Fruit fly (Drosophila melanogaster) whole organism, embryonic: ENCODE data around the gene peb.

Experiments
- Abd-B ChIP-seq: fragments of 200-800 bp; sonication (Bioruptor generic); optimal IDR thresholded peaks from 2 replicates; lab custom pipeline; 2018; ENCODE audit warnings: missing biosample characterization, mild to moderate bottlenecking, missing genetic modification characterization, moderate library complexity
- Blimp-1 ChIP-seq: fragments of 200-800 bp; sonication (Bioruptor generic); optimal IDR thresholded peaks from 3 replicates; lab custom pipeline; 2018; ENCODE audit warnings: missing biosample characterization, missing genetic modification characterization, mild to moderate bottlenecking, moderate library complexity, missing genetic modification reagents
- CG13624 ChIP-seq: fragments of 200-800 bp; sonication (Bioruptor generic); optimal IDR thresholded peaks from 2 replicates; lab custom pipeline; 2016; ENCODE audit warnings: missing biosample characterization, missing genetic modification characterization
- CG13894 ChIP-seq: fragments of 200-800 bp; sonication (Bioruptor generic); optimal IDR thresholded peaks from 3 replicates; lab custom pipeline; 2018; ENCODE audit warnings: missing biosample characterization, mild to moderate bottlenecking, missing genetic modification characterization, moderate library complexity
- CG15479 ChIP-seq: fragments of 200-800 bp; sonication (Bioruptor generic); optimal IDR thresholded peaks from 3 replicates; lab custom pipeline; 2019; ENCODE audit warnings: missing biosample characterization, mild to moderate bottlenecking, missing genetic modification characterization, moderate library complexity
- CG17802 ChIP-seq: fragments of 200-800 bp; sonication (Bioruptor generic); optimal IDR thresholded peaks from 2 replicates; lab custom pipeline; 2018; ENCODE audit warnings: missing biosample characterization, mild to moderate bottlenecking, missing genetic modification characterization, moderate library complexity
- CG18011 ChIP-seq: fragments of 200-800 bp; sonication (Bioruptor generic); optimal IDR thresholded peaks from 2 replicates; lab custom pipeline; 2017; ENCODE audit warnings: missing biosample characterization, missing genetic modification characterization, mild to moderate bottlenecking, moderate library complexity, missing genotype
- CG30431 ChIP-seq: fragments of 200-800 bp; sonication (Bioruptor generic); optimal IDR thresholded peaks from 2 replicates; lab custom pipeline; 2017; ENCODE audit warnings: missing biosample characterization, missing genetic modification characterization
- CG31365 ChIP-seq: fragments of 200-800 bp; sonication (Bioruptor generic); optimal IDR thresholded peaks from 2 replicates; lab custom pipeline; 2018; ENCODE audit warnings: missing biosample characterization, mild to moderate bottlenecking, missing genetic modification characterization
- CG32532 ChIP-seq: fragments of 200-800 bp; sonication (Bioruptor generic); IDR thresholded peaks from 2 replicates; pipeline ENCODE4 v1.3.6; 2022; ENCODE audit warnings: missing biosample characterization, missing genetic modification characterization
- CG3726 ChIP-seq: fragments of 200-800 bp; sonication (Bioruptor generic); IDR thresholded peaks from 3 replicates; pipeline ENCODE4, ENCODE4 v1.3.6; 2022; ENCODE audit warnings: missing biosample characterization, missing genetic modification characterization
- CG3838 ChIP-seq: fragments of 200-800 bp; sonication (Bioruptor generic); optimal IDR thresholded peaks from 3 replicates; lab custom pipeline; 2016; ENCODE audit warnings: missing biosample characterization, missing genetic modification characterization
- CG42726 ChIP-seq: fragments of 200-800 bp; sonication (Bioruptor generic); IDR thresholded peaks from 2 replicates; pipeline ENCODE4 v1.3.6; 2022; ENCODE audit warnings: missing biosample characterization, missing genetic modification characterization; ENCODE audit not compliant: partially characterized antibody
- CG4617 ChIP-seq: fragments of 200-800 bp; sonication (Bioruptor generic); optimal IDR thresholded peaks from 3 replicates; lab custom pipeline; 2016; ENCODE audit warnings: missing biosample characterization, missing genetic modification characterization, borderline replicate concordance
- CG4730 ChIP-seq: fragments of 200-800 bp; sonication (Bioruptor generic); IDR thresholded peaks from 2 replicates; pipeline ENCODE4 v1.3.6; 2022; ENCODE audit warnings: missing biosample characterization, missing genetic modification characterization
- CG5180 ChIP-seq: fragments of 200-800 bp; sonication (Bioruptor generic); optimal IDR thresholded peaks from 3 replicates; lab custom pipeline; 2017; ENCODE audit warnings: missing biosample characterization, missing genetic modification characterization, mild to moderate bottlenecking, moderate library complexity, missing genetic modification reagents
- CG6854 ChIP-seq: fragments of 200-800 bp; sonication (Bioruptor generic); optimal IDR thresholded peaks from 3 replicates; lab custom pipeline; 2017; ENCODE audit warnings: missing biosample characterization, mild to moderate bottlenecking, missing genetic modification characterization
- CG7357 ChIP-seq: fragments of 200-800 bp; sonication (Bioruptor generic); IDR thresholded peaks from 3 replicates; pipeline ENCODE4 v1.3.6; 2022; ENCODE audit warnings: missing biosample characterization, missing genetic modification characterization
- CG8281 ChIP-seq: fragments of 200-800 bp; sonication (Bioruptor generic); optimal IDR thresholded peaks from 2 replicates; lab custom pipeline; 2018; ENCODE audit warnings: missing biosample characterization, mild to moderate bottlenecking, missing genetic modification characterization, moderate library complexity
- D19B ChIP-seq: fragments of 200-800 bp; sonication (Bioruptor generic); optimal IDR thresholded peaks from 2 replicates; lab custom pipeline; 2017; ENCODE audit warnings: missing biosample characterization, mild to moderate bottlenecking, missing genetic modification characterization
- Dfd ChIP-seq, 2 experiments: fragments of >200 bp; optimal IDR thresholded peaks; 2 replicates each; lab custom pipeline; 2017; ENCODE audit warnings: missing biosample characterization in 2 of 2, missing genetic modification characterization in 2 of 2
- Ets65A ChIP-seq: fragments of 200-800 bp; sonication (Bioruptor generic); peaks from one replicate; lab custom pipeline; 2016; ENCODE audit warnings: missing biosample characterization, missing genetic modification characterization
- HLHmδ ChIP-seq: fragments of 200-800 bp; sonication (Bioruptor generic); optimal IDR thresholded peaks from 2 replicates; lab custom pipeline; 2018; ENCODE audit warnings: missing biosample characterization, mild to moderate bottlenecking, missing genetic modification characterization, moderate library complexity
- HmgZ ChIP-seq: fragments of 200-800 bp; sonication (Bioruptor generic); optimal IDR thresholded peaks from 2 replicates; lab custom pipeline; 2018; ENCODE audit warnings: missing biosample characterization, mild to moderate bottlenecking, missing genetic modification characterization
- Hmr ChIP-seq: fragments of 200-800 bp; sonication (Bioruptor generic); optimal IDR thresholded peaks from 3 replicates; lab custom pipeline; 2017; ENCODE audit warnings: mild to moderate bottlenecking, missing biosample characterization, missing genetic modification reagents, missing genetic modification characterization
- Lhr ChIP-seq: fragments of 200-800 bp; sonication (Bioruptor generic); optimal IDR thresholded peaks from 3 replicates; lab custom pipeline; 2017; ENCODE audit warnings: mild to moderate bottlenecking, missing biosample characterization, missing genetic modification reagents, missing genetic modification characterization
- NC2α ChIP-seq: fragments of 200-800 bp; sonication (Bioruptor generic); optimal IDR thresholded peaks from 2 replicates; lab custom pipeline; 2016; ENCODE audit warnings: missing biosample characterization, missing genetic modification characterization
- Neu2 ChIP-seq: fragments of 200-800 bp; sonication (Bioruptor generic); optimal IDR thresholded peaks from 3 replicates; lab custom pipeline; 2016; ENCODE audit warnings: missing biosample characterization, missing genetic modification characterization, borderline replicate concordance
- Pdp1 ChIP-seq, 2 experiments: fragments of 200-800 bp; sonication (Bioruptor generic); optimal IDR thresholded peaks; 3 replicates each; lab custom pipeline; 2016; ENCODE audit warnings: missing biosample characterization in 2 of 2, missing genetic modification characterization in 2 of 2, mild to moderate bottlenecking in 1 of 2, moderate library complexity in 1 of 2
- ab ChIP-seq: fragments of 200-800 bp; sonication (Bioruptor generic); optimal IDR thresholded peaks from 2 replicates; lab custom pipeline; 2016; ENCODE audit warnings: missing biosample characterization, missing genetic modification characterization
- ap ChIP-seq: fragments of 200-800 bp; sonication (Bioruptor generic); IDR thresholded peaks from 2 replicates; pipeline ENCODE4 v1.3.6; 2022; ENCODE audit warnings: missing biosample characterization, missing genetic modification characterization
- az2 ChIP-seq: fragments of 200-800 bp; sonication (Bioruptor generic); optimal IDR thresholded peaks from 3 replicates; lab custom pipeline; 2016; ENCODE audit warnings: missing biosample characterization, missing genetic modification characterization
- ewg ChIP-seq: fragments of 200-800 bp; sonication (Bioruptor generic); optimal IDR thresholded peaks from 3 replicates; lab custom pipeline; 2017; ENCODE audit warnings: mild to moderate bottlenecking, missing biosample characterization, missing genetic modification reagents, missing genetic modification characterization
- fu2 ChIP-seq: fragments of 200-800 bp; sonication (Bioruptor generic); optimal IDR thresholded peaks from 2 replicates; lab custom pipeline; 2016; ENCODE audit warnings: missing biosample characterization, missing genetic modification characterization
- gcm2 ChIP-seq: fragments of 200-800 bp; sonication (Bioruptor generic); optimal IDR thresholded peaks from 2 replicates; lab custom pipeline; 2016; ENCODE audit warnings: missing biosample characterization, missing genetic modification characterization
- gsb ChIP-seq: fragments of 200-800 bp; sonication (Bioruptor generic); IDR thresholded peaks from 2 replicates; pipeline ENCODE4 v1.3.6; 2022; ENCODE audit warnings: missing biosample characterization, missing genetic modification characterization
- h ChIP-seq: fragments of >200 bp; optimal IDR thresholded peaks from 2 replicates; lab custom pipeline; 2017
- jing ChIP-seq: fragments of 200-800 bp; sonication (Bioruptor generic); optimal IDR thresholded peaks from 2 replicates; lab custom pipeline; 2018; ENCODE audit warnings: missing biosample characterization, mild to moderate bottlenecking, missing genetic modification characterization
- kay ChIP-seq: fragments of 200-800 bp; sonication (Bioruptor generic); optimal IDR thresholded peaks from 2 replicates; lab custom pipeline; 2016; ENCODE audit warnings: missing biosample characterization, missing genetic modification characterization
- knrl ChIP-seq: fragments of 200-800 bp; sonication (Bioruptor generic); IDR thresholded peaks from 3 replicates; pipeline ENCODE4 v1.3.6; 2022; ENCODE audit warnings: missing biosample characterization, missing genetic modification characterization; ENCODE audit not compliant: partially characterized antibody
- lov ChIP-seq, 2 experiments: fragments of 200-800 bp in 1 of 2; fragments of >200 bp in 1 of 2; sonication (Bioruptor generic) in 1 of 2; IDR thresholded peaks in 1 of 2; optimal IDR thresholded peaks in 1 of 2; 2 replicates in 1 of 2; 3 replicates in 1 of 2; pipeline versions ENCODE4 v1.3.6 to Lab custom; 2017 to 2022; ENCODE audit warnings: missing biosample characterization in 1 of 2, missing genetic modification characterization in 1 of 2
- nerfin-1 ChIP-seq: fragments of 200-800 bp; sonication (Bioruptor generic); optimal IDR thresholded peaks from 3 replicates; lab custom pipeline; 2019; ENCODE audit warnings: missing biosample characterization, mild to moderate bottlenecking, missing genetic modification characterization, moderate library complexity
- org-1 ChIP-seq: fragments of 200-800 bp; sonication (Bioruptor generic); optimal IDR thresholded peaks from 2 replicates; lab custom pipeline; 2017; ENCODE audit warnings: missing biosample characterization, missing genetic modification characterization
- peb ChIP-seq: fragments of 200-800 bp; sonication (Bioruptor generic); IDR thresholded peaks from 2 replicates; pipeline ENCODE4 v1.3.6; 2022; ENCODE audit warnings: missing biosample characterization, missing genetic modification characterization
- pho ChIP-seq: fragments of 200-800 bp; sonication (Bioruptor generic); optimal IDR thresholded peaks from 2 replicates; lab custom pipeline; 2016; ENCODE audit warnings: missing biosample characterization, missing genetic modification characterization
- psq ChIP-seq: fragments of 200-800 bp; sonication (Bioruptor generic); optimal IDR thresholded peaks from 2 replicates; lab custom pipeline; 2017; ENCODE audit warnings: missing biosample characterization, missing genetic modification characterization
- stc ChIP-seq: fragments of 200-800 bp; sonication (Bioruptor generic); IDR thresholded peaks from 2 replicates; pipeline ENCODE4 v1.3.6; 2022; ENCODE audit warnings: missing biosample characterization, missing genetic modification characterization
- sug ChIP-seq: fragments of 200-800 bp; optimal IDR thresholded peaks from 2 replicates; lab custom pipeline; 2019; ENCODE audit warnings: missing biosample characterization, mild to moderate bottlenecking, missing genetic modification characterization, moderate library complexity
- trh ChIP-seq: fragments of 200-800 bp; sonication (Bioruptor generic); optimal IDR thresholded peaks from 2 replicates; lab custom pipeline; 2016; ENCODE audit warnings: missing biosample characterization, missing genetic modification characterization
- vfl ChIP-seq: fragments of 200-800 bp; sonication (Bioruptor generic); optimal IDR thresholded peaks from 2 replicates; lab custom pipeline; 2016; ENCODE audit warnings: missing biosample characterization, missing genetic modification characterization
- zen2 ChIP-seq: fragments of 200-800 bp; sonication (Bioruptor generic); IDR thresholded peaks from 3 replicates; pipeline ENCODE4 v1.3.6; 2022; ENCODE audit warnings: missing biosample characterization, missing genetic modification characterization; ENCODE audit not compliant: partially characterized antibody

The peb gene

DNA sequence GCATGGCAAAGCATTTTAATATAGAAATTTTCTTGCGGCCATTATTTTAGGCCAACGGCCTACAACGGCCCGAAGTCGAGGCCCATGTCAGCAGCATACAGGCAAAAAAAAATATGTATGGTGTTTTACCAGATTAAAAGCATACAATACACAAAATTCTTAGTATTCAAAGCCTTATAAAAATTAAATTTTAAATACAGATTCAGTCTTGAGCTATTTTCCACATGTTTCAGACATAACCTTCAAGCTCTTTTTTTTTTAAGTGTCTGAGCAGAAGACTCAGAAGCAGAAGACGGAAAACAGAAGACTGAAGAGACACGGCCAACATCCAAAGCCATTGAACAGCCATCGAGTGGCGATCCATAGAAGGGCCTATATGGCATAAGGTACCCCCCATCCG, 35.6 kb upstream of the peb start (continued):
- TF ChIP-seq lov (optimal IDR thresholded peaks at IDR 0.05; lab: Kevin White, UChicago) (no peak), lov (GFP tag; IDR thresholded peaks at IDR 0.05; lab: Robert Waterston, UW) (no peak), CG7357 (no peak), stc (GFP tag; lab: Robert Waterston, UW) (0 out of 2 replicates have a peak, but pooled peaks have one; percentile 5), peb (0 out of 2 replicates have a peak, but pooled peaks have one; percentile 13), Pdp1 (GFP tag; optimal IDR thresholded peaks at IDR 0.05; lab: Kevin White, UChicago) (peak; percentile 10 to 21), CG13624 (GFP tag; lab: Kevin White, UChicago) (no peak), Dfd (GFP tag; optimal IDR thresholded peaks at IDR 0.05; lab: Kevin White, UChicago) (no peak), CG32532 (GFP tag; lab: Robert Waterston, UW) (no peak), HmgZ (tag; lab: Kevin White, UChicago) (no peak), gcm2 (GFP tag; lab: Kevin White, UChicago) (no peak), az2 (peak; percentile 35), Hmr (no peak), Ets65A (GFP tag; lab: Kevin White, UChicago) (no peak), psq (GFP tag; lab: Kevin White, UChicago) (no peak), CG3726 (GFP tag; lab: Robert Waterston, UW) (no peak), CG3838 (GFP tag; lab: Kevin White, UChicago) (no peak), Neu2 (GFP tag; lab: Kevin White, UChicago) (no peak), CG4730 (GFP tag; lab: Robert Waterston, UW) (peak; percentile 40; the same call in 1 of the 2 replicates), vfl (GFP tag; lab: Kevin White, UChicago) (no peak), CG8281 (tag; lab: Kevin White, UChicago) (no peak), Lhr (GFP tag; lab: Kevin White, UChicago) (peak; percentile 35), Blimp-1 (peak; percentile 67), CG13894 (tag; lab: Kevin White, UChicago) (no peak), fu2 (GFP tag; lab: Kevin White, UChicago) (no peak), zen2 (GFP tag; lab: Robert Waterston, UW) (no peak), gsb (GFP tag; lab: Robert Waterston, UW) (no peak), CG17802 (tag; lab: Kevin White, UChicago) (peak; percentile 43), org-1 (GFP tag; lab: Kevin White, UChicago) (no peak), ewg (GFP tag; lab: Kevin White, UChicago) (no peak), sug (no peak), CG18011 (GFP tag; lab: Kevin White, UChicago) (no peak), CG15479 (GFP tag; lab: Kevin White, UChicago) (no peak), trh (GFP tag; lab: Kevin White, UChicago) (no peak), CG5180 (GFP tag; lab: Kevin White, UChicago) (no peak), Abd-B (GFP tag; lab: Kevin White, UChicago) (peak; percentile 17), CG42726 (GFP tag; lab: Robert Waterston, UW) (no peak), CG30431 (GFP tag; lab: Kevin White, UChicago) (no peak), h (no peak), D19B (no peak), ap (GFP tag; lab: Robert Waterston, UW) (no peak), CG6854 (no peak), ab (GFP tag; lab: Kevin White, UChicago) (no peak), kay (no peak), CG31365 (tag; lab: Kevin White, UChicago) (no peak), pho (GFP tag; lab: Kevin White, UChicago) (no peak), HLHmδ (GFP tag; lab: Kevin White, UChicago) (no peak), jing (GFP tag; lab: Kevin White, UChicago) (no peak), NC2α (GFP tag; lab: Kevin White, UChicago) (no peak), knrl (no peak), CG4617 (no peak), nerfin-1 (peak; percentile 13)
